Fruit fly (Drosophila melanogaster): ENCODE data around the gene CG7879.
A peak's percentile ranks its signal among the peaks of the same experiment; 100 is the strongest.

Gene CG7879

DNA sequence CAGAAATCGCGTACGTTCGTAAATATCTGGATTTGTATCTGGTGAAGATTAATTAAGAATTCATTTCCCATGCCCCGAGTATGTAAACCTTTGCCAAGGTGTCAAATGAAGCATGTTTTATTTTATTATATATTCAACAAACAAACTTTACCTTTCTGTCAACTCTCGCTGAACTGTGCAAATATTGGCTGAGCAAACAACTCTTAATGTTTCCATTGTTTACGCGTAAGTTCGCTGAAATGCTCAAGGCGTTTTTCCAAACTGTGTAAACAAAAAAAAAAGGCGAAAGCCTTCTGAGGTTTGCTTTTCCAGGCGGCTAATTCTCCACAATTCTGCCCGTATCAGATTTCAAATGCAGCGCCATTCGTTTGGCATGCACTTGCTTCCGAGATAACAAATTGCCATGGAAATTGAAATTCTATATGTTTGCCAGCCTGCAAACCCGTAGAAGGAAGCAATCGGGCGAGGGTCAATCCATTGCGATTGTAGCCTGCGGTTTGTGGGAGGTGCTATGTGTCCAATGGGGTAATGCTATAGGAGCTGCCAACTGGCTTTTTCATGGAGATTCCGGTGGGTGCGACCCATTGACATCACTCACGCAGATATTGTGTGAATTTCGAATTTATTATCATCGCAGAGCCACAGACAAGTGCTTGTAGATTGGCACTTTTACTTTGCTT lies 23.4 kb upstream of the CG7879 start (continued):
- TF ChIP-seq Hr83 (GFP tag; optimal IDR thresholded peaks at IDR 0.05; ENCODE audit: poor library complexity, severe bottlenecking): peak; percentile 100
- peak; percentile 98 for TF ChIP-seq br (GFP tag; optimal IDR thresholded peaks at IDR 0.05)
- TF ChIP-seq CG9705 (GFP tag; optimal IDR thresholded peaks at IDR 0.05): peak; percentile 95
- TF ChIP-seq foxo (GFP tag; optimal IDR thresholded peaks at IDR 0.05): peak; percentile 90 to 97
- peak; percentile 99 for TF ChIP-seq rgr (GFP tag; optimal IDR thresholded peaks at IDR 0.05)
- TF ChIP-seq sv (GFP tag; optimal IDR thresholded peaks at IDR 0.05): peak; percentile 60
- TF ChIP-seq HLH106 (tag; optimal IDR thresholded peaks at IDR 0.05): peak; percentile 89
- peak; percentile 99 for TF ChIP-seq OdsH (GFP tag; optimal IDR thresholded peaks at IDR 0.05)
- TF ChIP-seq CG32264 (GFP tag; optimal IDR thresholded peaks at IDR 0.05): peak; percentile 97
- peak; percentile 95 for TF ChIP-seq psq (GFP tag; optimal IDR thresholded peaks at IDR 0.05)

DNA sequence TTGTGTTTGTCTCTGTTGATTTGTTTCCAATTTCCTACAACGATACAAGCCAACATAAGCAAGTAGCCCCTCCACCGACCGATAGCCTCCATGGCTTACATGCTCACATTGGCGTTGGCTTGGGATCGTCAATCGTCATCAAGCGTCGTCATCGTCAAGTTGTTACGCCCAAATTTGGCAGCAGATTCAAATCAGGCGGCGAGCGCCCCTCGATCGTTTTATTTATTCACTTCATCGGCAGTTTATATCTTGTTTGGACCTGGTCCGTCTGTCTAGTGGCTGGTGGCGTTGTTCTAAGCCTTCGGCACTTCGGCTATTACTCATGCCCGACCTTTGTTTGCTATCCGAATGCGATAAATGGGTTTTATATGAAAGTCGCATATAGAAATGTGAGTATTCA lies 21.8 kb upstream of the CG7879 start:
- no peak for TF ChIP-seq CG9705 (GFP tag; optimal IDR thresholded peaks at IDR 0.05)
- TF ChIP-seq fru (GFP tag; optimal IDR thresholded peaks at IDR 0.05): no peak
- TF ChIP-seq Jra (GFP tag; optimal IDR thresholded peaks at IDR 0.05): no peak
- TF ChIP-seq Hr83 (GFP tag; optimal IDR thresholded peaks at IDR 0.05; ENCODE audit: poor library complexity, severe bottlenecking): no peak
- TF ChIP-seq Rel (GFP tag; optimal IDR thresholded peaks at IDR 0.05): no peak
- TF ChIP-seq Rel (tag; optimal IDR thresholded peaks at IDR 0.05): no peak
- TF ChIP-seq woc (GFP tag; optimal IDR thresholded peaks at IDR 0.05): no peak
- TF ChIP-seq usp (GFP tag; optimal IDR thresholded peaks at IDR 0.05): no peak
- no peak for TF ChIP-seq dmrt93B (GFP tag; optimal IDR thresholded peaks at IDR 0.05)
- no peak for TF ChIP-seq psq (GFP tag; optimal IDR thresholded peaks at IDR 0.05)
- TF ChIP-seq br (GFP tag; optimal IDR thresholded peaks at IDR 0.05): no peak
- TF ChIP-seq Sp1 (GFP tag; optimal IDR thresholded peaks at IDR 0.05): no peak
- no peak for TF ChIP-seq HLH106 (tag; optimal IDR thresholded peaks at IDR 0.05)
- TF ChIP-seq CrebA (GFP tag; optimal IDR thresholded peaks at IDR 0.05; ENCODE audit: borderline replicate concordance): no peak

dm6 chr3L:1587140-1587849 lies 18.9 kb upstream of the CG7879 start:
- TF ChIP-seq sv (GFP tag; optimal IDR thresholded peaks at IDR 0.05) (peak; percentile 74), h (GFP tag; optimal IDR thresholded peaks at IDR 0.05) (peak; percentile 75), CG32264 (GFP tag; optimal IDR thresholded peaks at IDR 0.05) (no peak), Rel (GFP tag; optimal IDR thresholded peaks at IDR 0.05) (no peak), Rel (tag; optimal IDR thresholded peaks at IDR 0.05) (no peak), CrebA (GFP tag; optimal IDR thresholded peaks at IDR 0.05; ENCODE audit: borderline replicate concordance) (no peak), brk (GFP tag; optimal IDR thresholded peaks at IDR 0.05) (no peak), sage (GFP tag; optimal IDR thresholded peaks at IDR 0.05) (no peak), usp (GFP tag; optimal IDR thresholded peaks at IDR 0.05) (no peak), lola (GFP tag; optimal IDR thresholded peaks at IDR 0.05) (no peak), N (GFP tag; optimal IDR thresholded peaks at IDR 0.05) (no peak), Mio (GFP tag; optimal IDR thresholded peaks at IDR 0.05) (no peak), woc (GFP tag; optimal IDR thresholded peaks at IDR 0.05) (peak; percentile 14), tai (GFP tag; optimal IDR thresholded peaks at IDR 0.05) (no peak), ey (GFP tag; optimal IDR thresholded peaks at IDR 0.05) (peak; percentile 70), rgr (GFP tag; optimal IDR thresholded peaks at IDR 0.05) (peak; percentile 69), foxo (GFP tag; optimal IDR thresholded peaks at IDR 0.05) (peak in 1 of 2 experiments; percentile 80), fru (GFP tag; optimal IDR thresholded peaks at IDR 0.05) (peak; percentile 67), Jra (GFP tag; optimal IDR thresholded peaks at IDR 0.05) (no peak), dl (GFP tag; optimal IDR thresholded peaks at IDR 0.05; ENCODE audit: insufficient read depth in 1 of 2, partially characterized antibody in 2 of 2) (no peak), dmrt93B (GFP tag; optimal IDR thresholded peaks at IDR 0.05) (peak; percentile 46), Hnf4 (GFP tag; optimal IDR thresholded peaks at IDR 0.05) (peak; percentile 59), Hr83 (GFP tag; optimal IDR thresholded peaks at IDR 0.05; ENCODE audit: poor library complexity, severe bottlenecking) (no peak), Abd-B (GFP tag; optimal IDR thresholded peaks at IDR 0.05) (no peak), Sp1 (GFP tag; optimal IDR thresholded peaks at IDR 0.05) (peak; percentile 60), HLH106 (tag; optimal IDR thresholded peaks at IDR 0.05) (peak; percentile 69), br (GFP tag; optimal IDR thresholded peaks at IDR 0.05) (peak; percentile 66), CG9705 (GFP tag; optimal IDR thresholded peaks at IDR 0.05) (peak; percentile 45), jim (GFP tag; optimal IDR thresholded peaks at IDR 0.05) (no peak), OdsH (GFP tag; optimal IDR thresholded peaks at IDR 0.05) (peak; percentile 65), psq (GFP tag; optimal IDR thresholded peaks at IDR 0.05) (peak; percentile 43)

Data from whole organism, wandering third instar larva.